Worm (Caenorhabditis elegans): ENCODE measurements around the gene C23G10.7.
A peak's percentile ranks its signal among the peaks of the same experiment; 100 is the strongest.

C23G10.7 gene

ce11 chrIII:6202440-6202839 lies 4.2 kb upstream of the C23G10.7 start:
- TF ChIP-seq efl-1 (optimal IDR thresholded peaks at IDR 0.05): no peak
- TF ChIP-seq efl-1 (GFP tag; optimal IDR thresholded peaks at IDR 0.05 in 1 of 2): peak in 1 of 2 experiments; percentile 38
- peak; percentile 12 for TF ChIP-seq aly-2 (tag; optimal IDR thresholded peaks at IDR 0.05)
- no peak for TF ChIP-seq hlh-4 (tag; optimal IDR thresholded peaks at IDR 0.05)

- TF ChIP-seq elt-3 (tag; optimal IDR thresholded peaks at IDR 0.05) (no peak), efl-1 (optimal IDR thresholded peaks at IDR 0.05) (no peak), efl-1 (GFP tag; optimal IDR thresholded peaks at IDR 0.05 in 1 of 2) (no peak), snpc-4 (tag; optimal IDR thresholded peaks at IDR 0.05) (no peak), unc-130 (tag; optimal IDR thresholded peaks at IDR 0.05) (no peak), nhr-28 (tag; optimal IDR thresholded peaks at IDR 0.05) (no peak), blmp-1 (tag; optimal IDR thresholded peaks at IDR 0.05) (no peak), zip-4 (GFP tag; optimal IDR thresholded peaks at IDR 0.05) (no peak), nhr-76 (tag; optimal IDR thresholded peaks at IDR 0.05) (no peak), lin-35 (GFP tag; optimal IDR thresholded peaks at IDR 0.05) (no peak), ztf-11 (tag; optimal IDR thresholded peaks at IDR 0.05) (no peak), lin-13 (GFP tag; optimal IDR thresholded peaks at IDR 0.05) (no peak), mdl-1 (tag; optimal IDR thresholded peaks at IDR 0.05) (no peak)
These were observed 3.1 kb upstream of the C23G10.7 start for ce11 chrIII:6201325-6201724.

DNA sequence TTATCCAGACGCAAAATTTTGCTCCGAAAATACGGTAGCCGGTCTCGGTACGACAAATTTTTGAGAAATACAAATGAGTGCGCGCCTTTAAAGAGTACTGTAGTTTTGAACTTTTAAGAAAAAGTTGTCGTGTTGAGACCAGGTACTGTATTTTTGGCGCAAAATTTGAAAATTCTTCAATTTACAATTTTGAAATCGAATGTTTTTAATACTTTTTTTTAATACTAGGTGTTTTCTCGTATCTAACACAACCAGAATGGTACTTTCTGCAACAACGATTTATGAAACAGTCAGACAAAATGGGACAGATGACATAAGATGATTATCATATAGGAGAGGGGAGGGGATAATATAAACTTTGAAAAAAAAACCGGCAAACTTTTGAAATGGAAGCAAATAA lies 2.5 kb downstream of the C23G10.7 start:
- TF ChIP-seq sup-37 (GFP tag; optimal IDR thresholded peaks at IDR 0.05) (no peak), dpl-1 (GFP tag; optimal IDR thresholded peaks at IDR 0.05) (no peak), efl-1 (optimal IDR thresholded peaks at IDR 0.05) (no peak), efl-1 (GFP tag; optimal IDR thresholded peaks at IDR 0.05 in 1 of 2) (peak in 1 of 2 experiments; percentile 63)

- TF ChIP-seq alr-1 (tag; optimal IDR thresholded peaks at IDR 0.05; ENCODE audit: borderline replicate concordance) (no peak), efl-3 (GFP tag; optimal IDR thresholded peaks at IDR 0.05) (no peak), unc-30 (tag; optimal IDR thresholded peaks at IDR 0.05) (no peak), C16A3.4 (tag; optimal IDR thresholded peaks at IDR 0.05) (no peak), fkh-10 (GFP tag; optimal IDR thresholded peaks at IDR 0.05) (no peak), C34B4.2 (tag; optimal IDR thresholded peaks at IDR 0.05) (no peak), ama-1 (optimal IDR thresholded peaks at IDR 0.05) (no peak), ceh-88 (GFP tag; IDR thresholded peaks at IDR 0.05) (no peak), aha-1 (tag; optimal IDR thresholded peaks at IDR 0.05) (no peak), sup-37 (GFP tag; optimal IDR thresholded peaks at IDR 0.05) (no peak)
These were observed 3.7 kb downstream of the C23G10.7 start, which contains the start of gene ugt-66 for ce11 chrIII:6194480-6194879. TSS of gene ugt-66 (minus strand) at chrIII:6194580.

- TF ChIP-seq C04F5.9 (tag; optimal IDR thresholded peaks at IDR 0.05): no peak
- no peak for TF ChIP-seq nhr-71 (tag; optimal IDR thresholded peaks at IDR 0.05)
These were observed 7.4 kb downstream of the C23G10.7 start, which contains the start of gene C23G10.5 for ce11 chrIII:6190810-6191209. TSS of gene C23G10.5 (plus strand) at chrIII:6191110.

ce11 chrIII:6183118-6183517 lies 15.1 kb downstream of the C23G10.7 start, which contains the start of gene nas-28:
TSS of gene nas-28 (minus strand) at chrIII:6183218.
- TF ChIP-seq F16B12.6 (tag; optimal IDR thresholded peaks at IDR 0.05): no peak
- TF ChIP-seq pqm-1 (tag; optimal IDR thresholded peaks at IDR 0.05): no peak
- TF ChIP-seq zip-4 (GFP tag; optimal IDR thresholded peaks at IDR 0.05): no peak
- TF ChIP-seq dsc-1 (tag; optimal IDR thresholded peaks at IDR 0.05): no peak
- no peak for TF ChIP-seq pag-3 (tag; optimal IDR thresholded peaks at IDR 0.05; ENCODE audit: borderline replicate concordance, insufficient read depth)
- TF ChIP-seq egl-27 (tag; optimal IDR thresholded peaks at IDR 0.05): no peak
- no peak for TF ChIP-seq unc-130 (tag; optimal IDR thresholded peaks at IDR 0.05)
- TF ChIP-seq efl-3 (GFP tag; optimal IDR thresholded peaks at IDR 0.05): no peak
- TF ChIP-seq mdl-1 (tag; optimal IDR thresholded peaks at IDR 0.05): no peak
- no peak for TF ChIP-seq irx-1 (tag; optimal IDR thresholded peaks at IDR 0.05)
- TF ChIP-seq jun-1 (tag; optimal IDR thresholded peaks at IDR 0.05): no peak
- no peak for TF ChIP-seq ceh-8 (GFP tag; optimal IDR thresholded peaks at IDR 0.05)
- no peak for TF ChIP-seq pax-3 (tag; optimal IDR thresholded peaks at IDR 0.05)
